Fruit fly (Drosophila melanogaster): ENCODE results near the gene PpD3.

Gene PpD3

dm6 chr3R:9747272-9747874, 302 bp upstream of the PpD3 start, which contains the start of gene CG12948 (continued):
- peak; percentile 49 for TF ChIP-seq nmo (GFP tag; optimal IDR thresholded peaks at IDR 0.05)
- TF ChIP-seq Awh (GFP tag; IDR thresholded peaks at IDR 0.05) = no peak
- TF ChIP-seq CG2678 (tag; optimal IDR thresholded peaks at IDR 0.05) = no peak
- peak; percentile 66 for TF ChIP-seq B-H2 (GFP tag; optimal IDR thresholded peaks at IDR 0.05)
- no peak for TF ChIP-seq lab (GFP tag; optimal IDR thresholded peaks at IDR 0.05)
- no peak for TF ChIP-seq ac (GFP tag; optimal IDR thresholded peaks at IDR 0.05)
- TF ChIP-seq CG1647 (GFP tag; optimal IDR thresholded peaks at IDR 0.05) = no peak
- no peak for TF ChIP-seq z (GFP tag; IDR thresholded peaks at IDR 0.05)
- no peak for TF ChIP-seq CG1024 (GFP tag; IDR thresholded peaks at IDR 0.05)
- peak in 1 of 2 experiments; percentile 45 for TF ChIP-seq bsh (GFP tag; optimal IDR thresholded peaks at IDR 0.05)
- peak; percentile 58 for TF ChIP-seq CoRest (tag; optimal IDR thresholded peaks at IDR 0.05)
- TF ChIP-seq NK7.1 (GFP tag; optimal IDR thresholded peaks at IDR 0.05) = no peak
- TF ChIP-seq h (optimal IDR thresholded peaks at IDR 0.05) = no peak
- no peak for TF ChIP-seq exex (tag; optimal IDR thresholded peaks at IDR 0.05)
- TF ChIP-seq sens (GFP tag) = peak; percentile 90
- peak; percentile 23 for TF ChIP-seq Bdp1 (GFP tag; optimal IDR thresholded peaks at IDR 0.05)
- TF ChIP-seq CG7987 (GFP tag; optimal IDR thresholded peaks at IDR 0.05) = no peak
- TF ChIP-seq CG10209 (GFP tag; optimal IDR thresholded peaks at IDR 0.05) = no peak
- TF ChIP-seq CG13775 (GFP tag; optimal IDR thresholded peaks at IDR 0.05) = peak; percentile 57
- TF ChIP-seq CG4617 (GFP tag; optimal IDR thresholded peaks at IDR 0.05; ENCODE audit: borderline replicate concordance) = no peak
- peak; percentile 67; the same call in 2 of the 3 replicates for TF ChIP-seq dysf (GFP tag; IDR thresholded peaks at IDR 0.05)
- TF ChIP-seq mam (GFP tag; optimal IDR thresholded peaks at IDR 0.05) = peak; percentile 60
- TF ChIP-seq gcm (GFP tag; optimal IDR thresholded peaks at IDR 0.05) = no peak
- TF ChIP-seq CG3163 (GFP tag; optimal IDR thresholded peaks at IDR 0.05) = no peak
- no peak for TF ChIP-seq CTCF (GFP tag; optimal IDR thresholded peaks at IDR 0.05)
- no peak for TF ChIP-seq cwo (GFP tag; optimal IDR thresholded peaks at IDR 0.05)
- TF ChIP-seq Sry-δ (GFP tag; optimal IDR thresholded peaks at IDR 0.05) = peak; percentile 83
- TF ChIP-seq Oaz (GFP tag; IDR thresholded peaks at IDR 0.05) = no peak
- TF ChIP-seq CG4360 (GFP tag; IDR thresholded peaks at IDR 0.05) = no peak
- TF ChIP-seq mirr (GFP tag; optimal IDR thresholded peaks at IDR 0.05) = no peak
- TF ChIP-seq sc (optimal IDR thresholded peaks at IDR 0.05) = no peak
- TF ChIP-seq sc (GFP tag; optimal IDR thresholded peaks at IDR 0.05) = no peak
- TF ChIP-seq CG8388 (GFP tag; optimal IDR thresholded peaks at IDR 0.05) = peak; percentile 31
- TF ChIP-seq bigmax (GFP tag; optimal IDR thresholded peaks at IDR 0.05) = no peak
- TF ChIP-seq tx (GFP tag; optimal IDR thresholded peaks at IDR 0.05) = peak; percentile 41
- TF ChIP-seq jumu (GFP tag; optimal IDR thresholded peaks at IDR 0.05) = peak; percentile 10
- TF ChIP-seq CG6765 (GFP tag; optimal IDR thresholded peaks at IDR 0.05) = no peak
- TF ChIP-seq CG12155 (GFP tag; optimal IDR thresholded peaks at IDR 0.05) = peak; percentile 39
- TF ChIP-seq Optix (GFP tag; IDR thresholded peaks at IDR 0.05) = no peak
- TF ChIP-seq CG8478 (optimal IDR thresholded peaks at IDR 0.05) = no peak
- TF ChIP-seq ERR (GFP tag; optimal IDR thresholded peaks at IDR 0.05) = peak; percentile 29
- TF ChIP-seq CG12942 (GFP tag; optimal IDR thresholded peaks at IDR 0.05) = no peak
- no peak for TF ChIP-seq ab (GFP tag; optimal IDR thresholded peaks at IDR 0.05)
- 0 out of 2 replicates have a peak, but pooled peaks have one; percentile 43 for TF ChIP-seq Ptx1 (GFP tag; IDR thresholded peaks at IDR 0.05)
- peak; percentile 56 for TF ChIP-seq Dref (GFP tag; IDR thresholded peaks at IDR 0.05)
- peak; percentile 52 for TF ChIP-seq Max (GFP tag; optimal IDR thresholded peaks at IDR 0.05)
- TF ChIP-seq Ets97D (GFP tag; optimal IDR thresholded peaks at IDR 0.05) = peak; percentile 46
- no peak for TF ChIP-seq Oli (tag; optimal IDR thresholded peaks at IDR 0.05)
- TF ChIP-seq Taf1 (GFP tag; IDR thresholded peaks at IDR 0.05) = 0 out of 2 replicates have a peak, but pooled peaks have one; percentile 15
- TF ChIP-seq CG3726 (GFP tag; IDR thresholded peaks at IDR 0.05) = no peak
- TF ChIP-seq gsb-n (tag; optimal IDR thresholded peaks at IDR 0.05) = no peak
- TF ChIP-seq Gug (GFP tag; IDR thresholded peaks at IDR 0.05) = peak; percentile 6; the same call in 1 of the 4 replicates
- peak; percentile 93 for TF ChIP-seq sr (GFP tag; IDR thresholded peaks at IDR 0.05)

Measured in whole organism, embryonic.